Worm (Caenorhabditis elegans) whole organism, L4 larva: Measurements from ENCODE around the gene F53E10.1.

Source experiments
- F44E2.7 ChIP-seq: fragments of 200-800 bp; sonication (Bioruptor generic); IDR thresholded peaks from 2 replicates; pipeline ENCODE4 v2.1.2; 2022; ENCODE audit warnings: missing genetic modification characterization, missing compliant biosample characterization
- R02D3.7 ChIP-seq: fragments of 150-350 bp; sonication (generic microtip); optimal IDR thresholded peaks from 3 replicates; lab custom pipeline; 2014; ENCODE audit warnings: missing biosample characterization, missing genetic modification characterization
- Y105C5A.15 ChIP-seq: fragments of 200-800 bp; sonication (Bioruptor generic); IDR thresholded peaks from 2 replicates; pipeline ENCODE4 v1.3.6; 2022; ENCODE audit warnings: missing genetic modification characterization, missing compliant biosample characterization
- Y48G9A.11 ChIP-seq: fragments of 200-800 bp; sonication (Bioruptor generic); IDR thresholded peaks from 2 replicates; pipeline ENCODE4 v1.3.6; 2022; ENCODE audit warnings: missing genetic modification reagents, missing genetic modification characterization, missing compliant biosample characterization
- ZK337.2 ChIP-seq: fragments of 200-800 bp; sonication (Bioruptor generic); IDR thresholded peaks from 2 replicates; pipeline ENCODE4 v1.3.6; 2022; ENCODE audit warnings: missing genetic modification reagents, missing genetic modification characterization, missing compliant biosample characterization
- ZK546.5 ChIP-seq, 2 experiments: sonication (generic microtip); optimal IDR thresholded peaks; 2 replicates each; lab custom pipeline; 2017; ENCODE audit warnings: missing biosample characterization in 2 of 2, missing genetic modification characterization in 2 of 2
- aha-1 ChIP-seq: fragments of 150-350 bp; peaks from one replicate; lab custom pipeline; 2014; ENCODE audit warnings: missing biosample characterization, missing genetic modification characterization
- aly-2 ChIP-seq: sonication (generic microtip); optimal IDR thresholded peaks from 2 replicates; lab custom pipeline; 2018; ENCODE audit warnings: missing biosample characterization, missing genetic modification characterization
- ceh-32 ChIP-seq: sonication (generic microtip); optimal IDR thresholded peaks from 2 replicates; lab custom pipeline; 2016; ENCODE audit warnings: mild to moderate bottlenecking, missing genetic modification characterization, missing compliant biosample characterization; ENCODE audit not compliant: poor library complexity
- ceh-44 ChIP-seq: fragments of 200-800 bp; sonication (Bioruptor generic); IDR thresholded peaks from 2 replicates; pipeline ENCODE4 v1.3.6; 2022; ENCODE audit warnings: missing genetic modification reagents, missing genetic modification characterization, missing compliant biosample characterization
- cey-2 ChIP-seq: sonication (generic microtip); optimal IDR thresholded peaks from 3 replicates; lab custom pipeline; 2017; ENCODE audit warnings: missing genetic modification characterization, mild to moderate bottlenecking, missing compliant biosample characterization, antibody characterized with exemption, borderline replicate concordance; ENCODE audit not compliant: insufficient read depth
- daf-12 ChIP-seq: fragments of 150-350 bp; optimal IDR thresholded peaks from 2 replicates; lab custom pipeline; 2014; ENCODE audit warnings: missing biosample characterization, missing genetic modification reagents, missing genetic modification characterization
- daf-8 ChIP-seq: fragments of 200-800 bp; sonication (Bioruptor generic); IDR thresholded peaks from 2 replicates; pipeline ENCODE4 v1.3.6; 2022; ENCODE audit warnings: missing genetic modification characterization, missing compliant biosample characterization
- dmd-6 ChIP-seq: fragments of 200-800 bp; sonication (Bioruptor generic); IDR thresholded peaks from 2 replicates; pipeline ENCODE4 v1.3.6; 2022; ENCODE audit warnings: missing genetic modification reagents, missing genetic modification characterization, missing compliant biosample characterization
- dpl-1 ChIP-seq: fragments of 150-350 bp; optimal IDR thresholded peaks from 2 replicates; lab custom pipeline; 2014; ENCODE audit warnings: missing biosample characterization, missing genetic modification reagents, missing genetic modification characterization
- duxl-1 ChIP-seq: sonication (generic microtip); optimal IDR thresholded peaks from 2 replicates; lab custom pipeline; 2016; ENCODE audit warnings: mild to moderate bottlenecking, missing genetic modification characterization, moderate library complexity, missing compliant biosample characterization; ENCODE audit not compliant: poor library complexity
- egl-27 ChIP-seq: sonication (generic microtip); optimal IDR thresholded peaks from 3 replicates; lab custom pipeline; 2017; ENCODE audit warnings: missing biosample characterization, missing genetic modification reagents, missing genetic modification characterization
- fkh-10 ChIP-seq: fragments of 150-350 bp; optimal IDR thresholded peaks from 2 replicates; lab custom pipeline; 2014; ENCODE audit warnings: missing biosample characterization, missing genetic modification reagents, missing genetic modification characterization
- fos-1 ChIP-seq: fragments of 150-350 bp; optimal IDR thresholded peaks from 2 replicates; lab custom pipeline; 2014; ENCODE audit warnings: missing biosample characterization, missing genetic modification characterization
- jun-1 ChIP-seq: fragments of 150-350 bp; optimal IDR thresholded peaks from 2 replicates; lab custom pipeline; 2014; ENCODE audit warnings: missing biosample characterization, missing genetic modification reagents, missing genetic modification characterization
- lim-7 ChIP-seq: fragments of 200-800 bp; sonication (Bioruptor generic); IDR thresholded peaks from 2 replicates; pipeline ENCODE4 v1.3.6; 2022; ENCODE audit warnings: missing genetic modification characterization, missing compliant biosample characterization
- lin-1 ChIP-seq: fragments of 200-800 bp; sonication (Bioruptor generic); IDR thresholded peaks from 2 replicates; pipeline ENCODE4 v1.3.6; 2022; ENCODE audit warnings: missing genetic modification reagents, missing genetic modification characterization, missing compliant biosample characterization
- lin-38 ChIP-seq: fragments of 200-800 bp; sonication (Bioruptor generic); IDR thresholded peaks from 2 replicates; pipeline ENCODE4 v1.3.6; 2022; ENCODE audit warnings: missing genetic modification reagents, missing genetic modification characterization, missing compliant biosample characterization
- lsy-2 ChIP-seq, 2 experiments: fragments of 150-350 bp in 1 of 2; sonication (generic microtip) in 1 of 2; optimal IDR thresholded peaks; 2 replicates each; lab custom pipeline; 2014 to 2017; ENCODE audit warnings: missing biosample characterization in 2 of 2, missing genetic modification characterization in 2 of 2
- madf-9 ChIP-seq: fragments of 200-800 bp; sonication (Bioruptor generic); conservative IDR thresholded peaks from 2 replicates; pipeline ENCODE4 v1.3.6; 2022; ENCODE audit warnings: missing genetic modification reagents, missing genetic modification characterization, missing compliant biosample characterization
- mxl-2 ChIP-seq: fragments of 200-800 bp; sonication (Bioruptor generic); conservative IDR thresholded peaks from 2 replicates; pipeline ENCODE4 v1.3.6; 2022; ENCODE audit warnings: missing genetic modification reagents, missing genetic modification characterization, missing compliant biosample characterization
- nhr-11 ChIP-seq: fragments of 150-350 bp; optimal IDR thresholded peaks from 2 replicates; lab custom pipeline; 2014; ENCODE audit warnings: missing biosample characterization, missing genetic modification characterization
- nhr-111 ChIP-seq: fragments of 200-800 bp; sonication (Bioruptor generic); optimal IDR thresholded peaks from 2 replicates; lab custom pipeline; 2018; ENCODE audit warnings: mild to moderate bottlenecking, missing genetic modification characterization, missing compliant biosample characterization
- nhr-237 ChIP-seq: sonication (generic microtip); optimal IDR thresholded peaks from 2 replicates; lab custom pipeline; 2017; ENCODE audit warnings: missing biosample characterization, missing genetic modification characterization
- nhr-25 ChIP-seq: sonication (generic microtip); optimal IDR thresholded peaks from 2 replicates; lab custom pipeline; 2017; ENCODE audit warnings: missing genetic modification characterization, mild to moderate bottlenecking, missing compliant biosample characterization, antibody characterized with exemption, moderate library complexity, borderline replicate concordance; ENCODE audit not compliant: insufficient read depth
- nhr-28 ChIP-seq: fragments of 150-350 bp; optimal IDR thresholded peaks from 2 replicates; lab custom pipeline; 2014; ENCODE audit warnings: missing biosample characterization, missing genetic modification characterization
- nhr-41 ChIP-seq: fragments of 200-800 bp; sonication (Bioruptor generic); IDR thresholded peaks from 2 replicates; pipeline ENCODE4 v1.3.6; 2022; ENCODE audit warnings: missing genetic modification reagents, missing genetic modification characterization, missing compliant biosample characterization
- nhr-42 ChIP-seq: fragments of 200-800 bp; sonication (Bioruptor generic); IDR thresholded peaks from 2 replicates; pipeline ENCODE4 v1.3.6; 2022; ENCODE audit warnings: missing genetic modification characterization, missing compliant biosample characterization
- nhr-48 ChIP-seq: sonication (generic microtip); optimal IDR thresholded peaks from 2 replicates; lab custom pipeline; 2016; ENCODE audit warnings: mild to moderate bottlenecking, missing genetic modification characterization, missing compliant biosample characterization
- nhr-6 ChIP-seq: fragments of 150-350 bp; optimal IDR thresholded peaks from 2 replicates; lab custom pipeline; 2014; ENCODE audit warnings: missing biosample characterization, missing genetic modification characterization
- nhr-76 ChIP-seq: fragments of 150-350 bp; optimal IDR thresholded peaks from 2 replicates; lab custom pipeline; 2014; ENCODE audit warnings: missing biosample characterization, missing genetic modification characterization
- pha-4 ChIP-seq, 2 experiments: fragments of 150-350 bp in 1 of 2; fragments of 200-800 bp in 1 of 2; sonication (Bioruptor generic) in 1 of 2; IDR thresholded peaks in 1 of 2; optimal IDR thresholded peaks in 1 of 2; 2 replicates each; pipeline versions ENCODE4 v1.3.6 to Lab custom; 2014 to 2022; ENCODE audit warnings: missing genetic modification characterization in 2 of 2, missing genetic modification reagents in 2 of 2, missing biosample characterization in 1 of 2, missing compliant biosample characterization in 1 of 2
- pqm-1 ChIP-seq: sonication (generic microtip); optimal IDR thresholded peaks from 2 replicates; lab custom pipeline; 2017; ENCODE audit warnings: missing biosample characterization, missing genetic modification characterization
- rbr-2 ChIP-seq: sonication (generic microtip); optimal IDR thresholded peaks from 2 replicates; lab custom pipeline; 2016; ENCODE audit warnings: missing genotype, missing genetic modification characterization, missing compliant biosample characterization
- sdz-12 ChIP-seq: fragments of 200-800 bp; sonication (Bioruptor generic); optimal IDR thresholded peaks from 2 replicates; lab custom pipeline; 2018; ENCODE audit warnings: mild to moderate bottlenecking, missing genetic modification characterization, missing compliant biosample characterization
- set-16 ChIP-seq: fragments of 200-800 bp; sonication (Bioruptor generic); IDR thresholded peaks from 2 replicates; pipeline ENCODE4 v1.3.6; 2022; ENCODE audit warnings: missing genetic modification reagents, missing genetic modification characterization, missing compliant biosample characterization
- snpc-4 ChIP-seq: fragments of 150-350 bp; optimal IDR thresholded peaks from 2 replicates; lab custom pipeline; 2014; ENCODE audit warnings: missing biosample characterization, missing genetic modification characterization
- spr-1 ChIP-seq: sonication (generic microtip); optimal IDR thresholded peaks from 2 replicates; lab custom pipeline; 2016; ENCODE audit warnings: mild to moderate bottlenecking, missing genetic modification characterization, missing compliant biosample characterization
- tag-97 ChIP-seq: fragments of 200-800 bp; sonication (Bioruptor generic); IDR thresholded peaks from 2 replicates; pipeline ENCODE4 v1.3.6; 2022; ENCODE audit warnings: missing genetic modification characterization, missing compliant biosample characterization
- tra-1 ChIP-seq: fragments of 200-800 bp; sonication (Bioruptor generic); IDR thresholded peaks from 2 replicates; pipeline ENCODE4 v1.3.6; 2022; ENCODE audit warnings: missing genetic modification reagents, missing genetic modification characterization, missing compliant biosample characterization
- unc-130 ChIP-seq: sonication (generic microtip); optimal IDR thresholded peaks from 2 replicates; lab custom pipeline; 2016; ENCODE audit warnings: missing genetic modification reagents, missing genetic modification characterization, missing compliant biosample characterization
- zag-1 ChIP-seq: fragments of 150-350 bp; optimal IDR thresholded peaks from 2 replicates; lab custom pipeline; 2014; ENCODE audit warnings: missing biosample characterization, missing genetic modification characterization
- zfp-2 ChIP-seq: sonication (generic microtip); optimal IDR thresholded peaks from 2 replicates; lab custom pipeline; 2016; ENCODE audit warnings: mild to moderate bottlenecking, missing genetic modification characterization, missing compliant biosample characterization
- zfp-3 ChIP-seq: fragments of 200-800 bp; sonication (Bioruptor generic); conservative IDR thresholded peaks from 2 replicates; pipeline ENCODE4 v1.3.6; 2022; ENCODE audit warnings: missing genetic modification reagents, missing genetic modification characterization, missing compliant biosample characterization
- zip-11 ChIP-seq: fragments of 200-800 bp; sonication (Bioruptor generic); IDR thresholded peaks from 2 replicates; pipeline ENCODE4 v1.3.6; 2022; ENCODE audit warnings: missing genetic modification characterization, missing compliant biosample characterization
- zip-2 ChIP-seq: fragments of 150-350 bp; optimal IDR thresholded peaks from 2 replicates; lab custom pipeline; 2014; ENCODE audit warnings: missing biosample characterization, missing genetic modification characterization
- ztf-11 ChIP-seq: fragments of 150-350 bp; optimal IDR thresholded peaks from 2 replicates; lab custom pipeline; 2014; ENCODE audit warnings: missing biosample characterization, missing genetic modification characterization

F53E10.1 gene

DNA sequence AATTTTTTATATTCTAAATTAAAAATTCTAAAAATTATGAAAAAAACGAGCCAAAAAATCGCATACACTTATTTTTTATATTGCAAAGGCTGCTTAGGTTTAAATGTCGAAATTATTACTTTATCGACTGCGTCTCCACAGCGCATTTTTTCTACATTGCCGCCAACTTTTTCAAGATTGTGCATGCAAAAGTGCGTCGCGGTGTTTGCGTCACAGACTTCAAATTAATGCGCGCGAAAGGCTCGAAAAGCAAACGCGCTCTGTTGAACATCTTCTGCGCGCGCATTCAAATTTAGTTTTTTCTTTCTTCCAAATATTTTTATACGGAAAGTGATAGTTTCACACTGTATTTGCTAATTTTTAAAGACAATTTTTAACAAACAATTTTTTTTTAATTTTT, 14.6 kb upstream of the F53E10.1 start:
- no peak for TF ChIP-seq lin-1 (GFP tag; lab: Robert Waterston, UW)
- TF ChIP-seq nhr-6 (tag; lab: Kevin White, UChicago) = peak; percentile 27
- TF ChIP-seq jun-1 (tag; lab: Kevin White, UChicago) = no peak
- no peak for TF ChIP-seq nhr-76 (tag; lab: Kevin White, UChicago)
- TF ChIP-seq snpc-4 (tag; lab: Kevin White, UChicago) = no peak
- peak; percentile 55 for TF ChIP-seq aha-1 (tag; lab: Kevin White, UChicago)
- no peak for TF ChIP-seq fos-1 (tag; lab: Kevin White, UChicago)
- peak in 1 of 2 experiments; percentile 82 for TF ChIP-seq lsy-2 (tag; optimal IDR thresholded peaks at IDR 0.05; lab: Kevin White, UChicago)
- TF ChIP-seq pha-4 (GFP tag; IDR thresholded peaks at IDR 0.05; lab: Robert Waterston, UW) = peak; percentile 93
- peak; percentile 16 for TF ChIP-seq pha-4 (tag; optimal IDR thresholded peaks at IDR 0.05; lab: Kevin White, UChicago)
- peak; percentile 89 for TF ChIP-seq zfp-3
- peak; percentile 67 for TF ChIP-seq spr-1 (tag; lab: Kevin White, UChicago)
- peak; percentile 50 for TF ChIP-seq unc-130 (GFP tag; lab: Kevin White, UChicago)
- peak; percentile 92 for TF ChIP-seq nhr-42 (GFP tag; lab: Robert Waterston, UW)
- no peak for TF ChIP-seq daf-8 (GFP tag; lab: Robert Waterston, UW)
- peak; percentile 94 for TF ChIP-seq dpl-1 (GFP tag; lab: Kevin White, UChicago)
- TF ChIP-seq egl-27 = no peak
- peak; percentile 90 for TF ChIP-seq rbr-2 (tag; lab: Kevin White, UChicago)
- no peak for TF ChIP-seq F44E2.7
- 0 out of 2 replicates have a peak, but pooled peaks have one; percentile 59 for TF ChIP-seq tag-97 (GFP tag; lab: Robert Waterston, UW)
- TF ChIP-seq ZK337.2 (GFP tag; lab: Robert Waterston, UW) = peak; percentile 72
- no peak for TF ChIP-seq nhr-41 (GFP tag; lab: Robert Waterston, UW)
- TF ChIP-seq Y48G9A.11 = peak; percentile 79
- peak; percentile 99 for TF ChIP-seq lin-38 (GFP tag; lab: Robert Waterston, UW)
- TF ChIP-seq zip-2 (tag; lab: Kevin White, UChicago) = no peak
- no peak for TF ChIP-seq zag-1
- peak; percentile 40 for TF ChIP-seq nhr-48 (tag; lab: Kevin White, UChicago)
- peak; percentile 56 for TF ChIP-seq nhr-11 (tag; lab: Kevin White, UChicago)
- peak; percentile 86 for TF ChIP-seq madf-9 (GFP tag; lab: Robert Waterston, UW)
- TF ChIP-seq lim-7 (GFP tag; lab: Robert Waterston, UW) = no peak; the same call in 1 of the 2 replicates
- no peak for TF ChIP-seq sdz-12 (GFP tag; lab: Kevin White, UChicago)
- no peak for TF ChIP-seq pqm-1 (tag; lab: Kevin White, UChicago)
- TF ChIP-seq ceh-44 (GFP tag; lab: Robert Waterston, UW) = no peak
- TF ChIP-seq tra-1 (GFP tag; lab: Robert Waterston, UW) = peak; percentile 85
- TF ChIP-seq ceh-32 = no peak
- no peak for TF ChIP-seq nhr-237 (tag; lab: Kevin White, UChicago)
- no peak for TF ChIP-seq nhr-25 (tag; lab: Kevin White, UChicago)
- no peak for TF ChIP-seq Y105C5A.15
- peak; percentile 92 for TF ChIP-seq dmd-6 (GFP tag; lab: Robert Waterston, UW)
- TF ChIP-seq set-16 = peak; percentile 30; the same call in 1 of the 2 replicates
- TF ChIP-seq ZK546.5 (tag; optimal IDR thresholded peaks at IDR 0.05; lab: Kevin White, UChicago) = no peak
- TF ChIP-seq aly-2 = no peak
- TF ChIP-seq R02D3.7 (tag; lab: Kevin White, UChicago) = no peak
- TF ChIP-seq daf-12 (tag; lab: Kevin White, UChicago) = no peak
- no peak for TF ChIP-seq zip-11 (GFP tag; lab: Robert Waterston, UW)
- TF ChIP-seq ztf-11 (tag; lab: Kevin White, UChicago) = no peak
- no peak for TF ChIP-seq cey-2 (tag; lab: Kevin White, UChicago)
- peak; percentile 39 for TF ChIP-seq fkh-10 (GFP tag; lab: Kevin White, UChicago)
- peak; percentile 56 for TF ChIP-seq nhr-28 (tag; lab: Kevin White, UChicago)
- TF ChIP-seq zfp-2 (tag; lab: Kevin White, UChicago) = peak; percentile 62
- 0 out of 2 replicates have a peak, but pooled peaks have one; percentile 41 for TF ChIP-seq mxl-2 (GFP tag; lab: Robert Waterston, UW)
- peak; percentile 44 for TF ChIP-seq duxl-1 (tag; lab: Kevin White, UChicago)
- no peak for TF ChIP-seq nhr-111 (GFP tag; lab: Kevin White, UChicago)
